Fruit fly (Drosophila melanogaster): ENCODE data around the gene CG15864.

The CG15864 gene

dm6 chr3R:8239472-8240301 is 8.6 kb upstream of the CG15864 start (continued):
- TF ChIP-seq unc-4 (GFP tag; IDR thresholded peaks at IDR 0.05; ENCODE audit: partially characterized antibody) (no peak), ken (GFP tag; IDR thresholded peaks at IDR 0.05) (no peak; the same call in 2 of the 3 replicates), CG6854 (GFP tag; optimal IDR thresholded peaks at IDR 0.05) (peak; percentile 92), ems (GFP tag; optimal IDR thresholded peaks at IDR 0.05) (peak; percentile 52), trh (GFP tag; optimal IDR thresholded peaks at IDR 0.05) (peak; percentile 54), HLH4C (GFP tag; IDR thresholded peaks at IDR 0.05; ENCODE audit: partially characterized antibody) (no peak), kah (GFP tag; optimal IDR thresholded peaks at IDR 0.05) (peak; percentile 79), mld (GFP tag; IDR thresholded peaks at IDR 0.05; ENCODE audit: partially characterized antibody) (no peak), CG3995 (GFP tag; optimal IDR thresholded peaks at IDR 0.05) (peak; percentile 61), CG5953 (GFP tag; IDR thresholded peaks at IDR 0.05) (peak; percentile 71), dysf (GFP tag; IDR thresholded peaks at IDR 0.05) (peak; percentile 85), Sry-δ (GFP tag; optimal IDR thresholded peaks at IDR 0.05) (peak; percentile 28), amos (GFP tag; IDR thresholded peaks at IDR 0.05; ENCODE audit: partially characterized antibody) (no peak), CG11398 (GFP tag; optimal IDR thresholded peaks at IDR 0.05) (peak; percentile 64), wor (GFP tag; IDR thresholded peaks at IDR 0.05) (peak; percentile 43; the same call in 1 of the 2 replicates), ab (GFP tag; optimal IDR thresholded peaks at IDR 0.05) (no peak), trem (tag; optimal IDR thresholded peaks at IDR 0.05) (peak; percentile 65), CG4360 (GFP tag; IDR thresholded peaks at IDR 0.05) (peak; percentile 9; the same call in 1 of the 2 replicates), Hand (GFP tag; optimal IDR thresholded peaks at IDR 0.05) (peak; percentile 85), CG43689 (GFP tag; IDR thresholded peaks at IDR 0.05) (peak; percentile 58), dimm (GFP tag; IDR thresholded peaks at IDR 0.05) (no peak), gsb (GFP tag; IDR thresholded peaks at IDR 0.05) (peak; percentile 54; the same call in 1 of the 2 replicates), Bteb2 (GFP tag; optimal IDR thresholded peaks at IDR 0.05) (peak; percentile 84), corto (GFP tag; optimal IDR thresholded peaks at IDR 0.05) (no peak), Ravus (GFP tag; IDR thresholded peaks at IDR 0.05) (no peak), sens (GFP tag) (peak; percentile 98), dati (GFP tag; IDR thresholded peaks at IDR 0.05) (peak; percentile 58), CG6654 (GFP tag; optimal IDR thresholded peaks at IDR 0.05) (peak; percentile 79), pum (GFP tag; optimal IDR thresholded peaks at IDR 0.05) (peak; percentile 41), Hmr (GFP tag; optimal IDR thresholded peaks at IDR 0.05) (peak; percentile 92), CG30431 (GFP tag; optimal IDR thresholded peaks at IDR 0.05) (peak; percentile 72), CG30020 (tag; optimal IDR thresholded peaks at IDR 0.05) (peak; percentile 76), Oli (tag; optimal IDR thresholded peaks at IDR 0.05) (peak; percentile 94), CG31441 (GFP tag; IDR thresholded peaks at IDR 0.05) (peak; percentile 93), HLH54F (GFP tag; optimal IDR thresholded peaks at IDR 0.05) (peak; percentile 61), pzg (GFP tag; optimal IDR thresholded peaks at IDR 0.05) (peak; percentile 17), peb (GFP tag; IDR thresholded peaks at IDR 0.05) (peak; percentile 50; the same call in 1 of the 2 replicates), lmd (GFP tag; IDR thresholded peaks at IDR 0.05) (peak; percentile 73), row (GFP tag; IDR thresholded peaks at IDR 0.05) (peak; percentile 77), Nf-YC (tag; optimal IDR thresholded peaks at IDR 0.05) (peak; percentile 89), ara (GFP tag; IDR thresholded peaks at IDR 0.05) (peak; percentile 70), ase (GFP tag; IDR thresholded peaks at IDR 0.05) (no peak; the same call in 1 of the 3 replicates), CG18619 (GFP tag; optimal IDR thresholded peaks at IDR 0.05) (peak; percentile 95), luna (GFP tag; optimal IDR thresholded peaks at IDR 0.05) (peak; percentile 47), CG7963 (GFP tag; IDR thresholded peaks at IDR 0.05; ENCODE audit: partially characterized antibody) (no peak), Xbp1 (GFP tag; optimal IDR thresholded peaks at IDR 0.05) (peak; percentile 87), CG4282 (GFP tag; optimal IDR thresholded peaks at IDR 0.05) (no peak), CG4328 (GFP tag; optimal IDR thresholded peaks at IDR 0.05) (peak; percentile 93), CG7987 (GFP tag; optimal IDR thresholded peaks at IDR 0.05) (peak; percentile 34), Gsc (GFP tag; IDR thresholded peaks at IDR 0.05) (no peak)
